Worm (Caenorhabditis elegans) whole organism, young adult: Measurements from ENCODE around the gene sra-28.

Experiments
- B0261.1 ChIP-seq: sonication (generic microtip); optimal IDR thresholded peaks from 2 replicates; lab custom pipeline; 2016; ENCODE audit warnings: mild to moderate bottlenecking, missing genetic modification characterization, moderate library complexity, missing compliant biosample characterization
- F22D6.2 ChIP-seq: sonication (generic microtip); optimal IDR thresholded peaks from 2 replicates; lab custom pipeline; 2016; ENCODE audit warnings: mild to moderate bottlenecking, missing genetic modification characterization, missing compliant biosample characterization
- F37B4.10 ChIP-seq: fragments of 200-800 bp; sonication (Bioruptor generic); IDR thresholded peaks from 2 replicates; pipeline ENCODE4 v1.3.6; 2022; ENCODE audit warnings: missing genetic modification characterization, missing compliant biosample characterization
- F55B11.4 ChIP-seq: sonication (generic microtip); optimal IDR thresholded peaks from 2 replicates; lab custom pipeline; 2016; ENCODE audit warnings: missing compliant biosample characterization, missing genetic modification characterization, borderline replicate concordance; ENCODE audit not compliant: insufficient read depth
- K11D2.4 ChIP-seq: fragments of 200-800 bp; sonication (Bioruptor generic); IDR thresholded peaks from 2 replicates; pipeline ENCODE4 v1.3.6; 2022; ENCODE audit warnings: missing genetic modification reagents, missing genetic modification characterization, missing compliant biosample characterization
- K12H6.12 ChIP-seq: fragments of 200-800 bp; sonication (Bioruptor generic); optimal IDR thresholded peaks from 2 replicates; lab custom pipeline; 2018; ENCODE audit warnings: mild to moderate bottlenecking, missing genetic modification characterization, missing compliant biosample characterization
- T07F8.4 ChIP-seq: sonication (generic microtip); optimal IDR thresholded peaks from 2 replicates; lab custom pipeline; 2016; ENCODE audit warnings: mild to moderate bottlenecking, missing genetic modification characterization, moderate library complexity, missing compliant biosample characterization
- Y53F4B.3 ChIP-seq: fragments of 200-800 bp; sonication (Bioruptor generic); IDR thresholded peaks from 2 replicates; pipeline ENCODE4 v1.3.6; 2022; ENCODE audit warnings: missing genetic modification reagents, missing genetic modification characterization, missing compliant biosample characterization
- Y67H2A.10 ChIP-seq: fragments of 200-800 bp; sonication (Bioruptor generic); conservative IDR thresholded peaks from 2 replicates; pipeline ENCODE4 v1.3.6; 2022; ENCODE audit warnings: missing genetic modification reagents, missing genetic modification characterization, missing compliant biosample characterization
- Y79H2A.3 ChIP-seq: fragments of 200-800 bp; sonication (Bioruptor generic); conservative IDR thresholded peaks from 2 replicates; pipeline ENCODE4 v1.3.6; 2022; ENCODE audit warnings: missing genetic modification reagents, missing genetic modification characterization, missing compliant biosample characterization
- Y95B8A.8 ChIP-seq: fragments of 200-800 bp; sonication (Bioruptor generic); IDR thresholded peaks from 2 replicates; pipeline ENCODE4 v1.3.6; 2022; ENCODE audit warnings: missing genetic modification reagents, missing genetic modification characterization, missing compliant biosample characterization
- ZK185.1 ChIP-seq: sonication (generic microtip); optimal IDR thresholded peaks from 2 replicates; lab custom pipeline; 2016; ENCODE audit warnings: mild to moderate bottlenecking, missing genetic modification characterization, missing compliant biosample characterization; ENCODE audit not compliant: poor library complexity, severe bottlenecking
- ama-1 ChIP-seq, 3 experiments: fragments of 150-350 bp in 1 of 3; sonication (generic microtip) in 2 of 3; optimal IDR thresholded peaks; 2 replicates each; lab custom pipeline; 2014 to 2018; ENCODE audit warnings: missing biosample characterization in 2 of 3, missing genetic modification characterization in 2 of 3, missing genetic modification reagents in 2 of 3
- aptf-2 ChIP-seq: fragments of 200-800 bp; sonication (Bioruptor generic); conservative IDR thresholded peaks from 2 replicates; pipeline ENCODE4 v1.3.6; 2022; ENCODE audit warnings: missing genetic modification reagents, missing genetic modification characterization, missing compliant biosample characterization
- aptf-3 ChIP-seq: fragments of 200-800 bp; sonication (Bioruptor generic); IDR thresholded peaks from 2 replicates; pipeline ENCODE4 v1.3.6; 2022; ENCODE audit warnings: missing genetic modification characterization, missing compliant biosample characterization
- attf-5 ChIP-seq: fragments of 200-800 bp; sonication (Bioruptor generic); optimal IDR thresholded peaks from 2 replicates; lab custom pipeline; 2018; ENCODE audit warnings: mild to moderate bottlenecking, missing genetic modification characterization, missing compliant biosample characterization
- ceh-27 ChIP-seq: fragments of 200-800 bp; sonication (Bioruptor generic); optimal IDR thresholded peaks from 2 replicates; lab custom pipeline; 2018; ENCODE audit warnings: mild to moderate bottlenecking, missing genetic modification characterization, moderate library complexity, missing compliant biosample characterization
- ceh-58 ChIP-seq: fragments of 200-800 bp; sonication (Bioruptor generic); IDR thresholded peaks from 2 replicates; pipeline ENCODE4 v1.3.6; 2022; ENCODE audit warnings: missing genetic modification characterization, missing compliant biosample characterization
- ceh-91 ChIP-seq: fragments of 200-800 bp; sonication (Bioruptor generic); IDR thresholded peaks from 2 replicates; pipeline ENCODE4 v1.3.6; 2022; ENCODE audit warnings: missing genetic modification reagents, missing genetic modification characterization, missing compliant biosample characterization
- dpl-1 ChIP-seq: fragments of 150-350 bp; optimal IDR thresholded peaks from 2 replicates; lab custom pipeline; 2014; ENCODE audit warnings: missing biosample characterization, missing genetic modification reagents, missing genetic modification characterization
- egrh-3 ChIP-seq: fragments of 200-800 bp; sonication (Bioruptor generic); IDR thresholded peaks from 2 replicates; pipeline ENCODE4 v1.3.6; 2022; ENCODE audit warnings: missing genetic modification reagents, missing genetic modification characterization, missing compliant biosample characterization
- fkh-3 ChIP-seq: sonication (generic microtip); optimal IDR thresholded peaks from 2 replicates; lab custom pipeline; 2016; ENCODE audit warnings: mild to moderate bottlenecking, missing genetic modification characterization, missing compliant biosample characterization
- gei-17 ChIP-seq: fragments of 200-800 bp; sonication (Bioruptor generic); optimal IDR thresholded peaks from 2 replicates; lab custom pipeline; 2018; ENCODE audit warnings: mild to moderate bottlenecking, missing genetic modification characterization, missing compliant biosample characterization
- hrde-1 ChIP-seq: sonication (generic microtip); optimal IDR thresholded peaks from 2 replicates; lab custom pipeline; 2016; ENCODE audit warnings: missing genetic modification characterization, mild to moderate bottlenecking, missing compliant biosample characterization, moderate library complexity, missing genotype, missing genetic modification reagents, borderline replicate concordance
- hsf-1 ChIP-seq: fragments of 200-800 bp; sonication (Bioruptor generic); IDR thresholded peaks from 2 replicates; pipeline ENCODE4 v1.3.6; 2022; ENCODE audit warnings: missing genetic modification reagents, missing genetic modification characterization, missing compliant biosample characterization
- lin-35 ChIP-seq, 3 experiments: fragments of 150-350 bp in 2 of 3; sonication (generic microtip) in 1 of 3; optimal IDR thresholded peaks; 2 replicates each; lab custom pipeline; 2014 to 2018; ENCODE audit warnings: missing biosample characterization in 3 of 3, missing genetic modification characterization in 3 of 3, missing genetic modification reagents in 3 of 3
- lin-54 ChIP-seq: fragments of 200-800 bp; sonication (Bioruptor generic); optimal IDR thresholded peaks from 2 replicates; lab custom pipeline; 2018; ENCODE audit warnings: mild to moderate bottlenecking, missing genetic modification characterization, missing compliant biosample characterization
- lsl-1 ChIP-seq: fragments of 200-800 bp; sonication (Bioruptor generic); optimal IDR thresholded peaks from 2 replicates; lab custom pipeline; 2018; ENCODE audit warnings: mild to moderate bottlenecking, missing genetic modification characterization, moderate library complexity, missing compliant biosample characterization
- lsy-27 ChIP-seq: sonication (generic microtip); optimal IDR thresholded peaks from 2 replicates; lab custom pipeline; 2017; ENCODE audit warnings: missing genetic modification characterization, mild to moderate bottlenecking, missing compliant biosample characterization, antibody characterized with exemption, missing genotype, borderline replicate concordance; ENCODE audit not compliant: insufficient read depth
- madf-8 ChIP-seq: fragments of 200-800 bp; sonication (Bioruptor generic); conservative IDR thresholded peaks from 2 replicates; pipeline ENCODE4 v1.3.6; 2022; ENCODE audit warnings: missing genetic modification reagents, missing genetic modification characterization, missing compliant biosample characterization
- nhr-120 ChIP-seq: fragments of 200-800 bp; sonication (Bioruptor generic); IDR thresholded peaks from 2 replicates; pipeline ENCODE4 v1.3.6; 2022; ENCODE audit warnings: missing genetic modification characterization, missing compliant biosample characterization
- nhr-179 ChIP-seq: sonication (generic microtip); optimal IDR thresholded peaks from 2 replicates; lab custom pipeline; 2016; ENCODE audit warnings: mild to moderate bottlenecking, missing genetic modification characterization, missing compliant biosample characterization
- nhr-80 ChIP-seq: sonication (generic microtip); optimal IDR thresholded peaks from 2 replicates; lab custom pipeline; 2016; ENCODE audit warnings: missing genetic modification characterization, missing compliant biosample characterization
- nhr-90 ChIP-seq: sonication (generic microtip); optimal IDR thresholded peaks from 2 replicates; lab custom pipeline; 2016; ENCODE audit warnings: missing genotype, mild to moderate bottlenecking, missing genetic modification characterization, missing compliant biosample characterization
- pha-4 ChIP-seq: fragments of 150-350 bp; sonication (generic microtip); optimal IDR thresholded peaks from 2 replicates; lab custom pipeline; 2014; ENCODE audit warnings: missing biosample characterization, missing genetic modification reagents, missing genetic modification characterization
- rcor-1 ChIP-seq: fragments of 200-800 bp; sonication (Bioruptor generic); IDR thresholded peaks from 2 replicates; pipeline ENCODE4 v1.3.6; 2022; ENCODE audit warnings: missing genetic modification reagents, missing genetic modification characterization, missing compliant biosample characterization
- repo-1 ChIP-seq: sonication (generic microtip); optimal IDR thresholded peaks from 2 replicates; lab custom pipeline; 2017; ENCODE audit warnings: mild to moderate bottlenecking, missing genetic modification characterization, missing compliant biosample characterization
- sdz-38 ChIP-seq: sonication (generic microtip); optimal IDR thresholded peaks from 2 replicates; lab custom pipeline; 2016; ENCODE audit warnings: missing genotype, missing genetic modification characterization, missing compliant biosample characterization
- sea-2 ChIP-seq: fragments of 200-800 bp; sonication (Bioruptor generic); IDR thresholded peaks from 2 replicates; pipeline ENCODE4 v1.3.6; 2022; ENCODE audit warnings: missing genetic modification characterization, missing compliant biosample characterization
- snpc-1.1 ChIP-seq: sonication (generic microtip); optimal IDR thresholded peaks from 2 replicates; lab custom pipeline; 2017; ENCODE audit warnings: missing genetic modification characterization, mild to moderate bottlenecking, missing compliant biosample characterization, antibody characterized with exemption, moderate library complexity, missing genotype, missing genetic modification reagents; ENCODE audit not compliant: insufficient read depth
- snpc-4 ChIP-seq, 5 experiments: fragments of 150-350 bp in 1 of 5; sonication (generic microtip) in 4 of 5; optimal IDR thresholded peaks; 2 replicates each; lab custom pipeline; 2014 to 2018; ENCODE audit warnings: missing genetic modification characterization in 5 of 5, missing biosample characterization in 3 of 5, antibody characterized with exemption in 2 of 5, mild to moderate bottlenecking in 2 of 5, missing compliant biosample characterization in 2 of 5, missing genotype in 2 of 5, moderate library complexity in 2 of 5, missing genetic modification reagents in 1 of 5
- somi-1 ChIP-seq: fragments of 200-800 bp; sonication (Bioruptor generic); optimal IDR thresholded peaks from 2 replicates; lab custom pipeline; 2018; ENCODE audit warnings: mild to moderate bottlenecking, missing genetic modification characterization, missing compliant biosample characterization
- tbp1 ChIP-seq: fragments of 200-800 bp; sonication (Bioruptor generic); optimal IDR thresholded peaks from 2 replicates; lab custom pipeline; 2018; ENCODE audit warnings: mild to moderate bottlenecking, missing genetic modification characterization, missing compliant biosample characterization
- tlf-1 ChIP-seq: fragments of 200-800 bp; sonication (Bioruptor generic); optimal IDR thresholded peaks from 2 replicates; lab custom pipeline; 2018; ENCODE audit warnings: mild to moderate bottlenecking, missing genetic modification characterization, missing compliant biosample characterization
- unc-62 ChIP-seq: fragments of 150-350 bp; optimal IDR thresholded peaks from 2 replicates; lab custom pipeline; 2014; ENCODE audit warnings: missing biosample characterization, missing genetic modification reagents, missing genetic modification characterization
- zfh-2 ChIP-seq: fragments of 200-800 bp; sonication (Bioruptor generic); conservative IDR thresholded peaks from 2 replicates; pipeline ENCODE4 v1.3.6; 2022; ENCODE audit warnings: missing genetic modification reagents, missing genetic modification characterization, missing compliant biosample characterization
- zim-3 ChIP-seq: sonication (generic microtip); optimal IDR thresholded peaks from 2 replicates; lab custom pipeline; 2017; ENCODE audit warnings: mild to moderate bottlenecking, missing genetic modification characterization, moderate library complexity, missing compliant biosample characterization
- ztf-28 ChIP-seq: fragments of 200-800 bp; sonication (Bioruptor generic); IDR thresholded peaks from 2 replicates; pipeline ENCODE4 v1.3.6; 2022; ENCODE audit warnings: missing genetic modification reagents, missing genetic modification characterization, missing compliant biosample characterization

The sra-28 gene

ce11 chrII:6565077-6565476 is 8.5 kb downstream of the sra-28 start, which contains the start of gene mpz-3 (continued):
- TF ChIP-seq sdz-38 (no peak), hsf-1 (GFP tag; lab: Robert Waterston, UW) (no peak), F55B11.4 (tag; lab: Kevin White, UChicago) (no peak), snpc-1.1 (no peak), K11D2.4 (GFP tag; lab: Robert Waterston, UW) (no peak), nhr-80 (tag; lab: Kevin White, UChicago) (peak; percentile 15), tbp1 (GFP tag; lab: Kevin White, UChicago) (peak; percentile 96), Y79H2A.3 (GFP tag; lab: Robert Waterston, UW) (peak; percentile 41; the same call in 1 of the 2 replicates), hrde-1 (tag; lab: Kevin White, UChicago) (no peak), repo-1 (tag; lab: Kevin White, UChicago) (no peak), K12H6.12 (tag; lab: Kevin White, UChicago) (no peak), lsl-1 (GFP tag; lab: Kevin White, UChicago) (no peak), rcor-1 (no peak; the same call in 1 of the 2 replicates), zfh-2 (GFP tag; lab: Robert Waterston, UW) (no peak), madf-8 (GFP tag; lab: Robert Waterston, UW) (peak; percentile 20; the same call in 1 of the 2 replicates), nhr-120 (no peak), aptf-2 (peak; percentile 58; the same call in 1 of the 2 replicates), ceh-27 (GFP tag; lab: Kevin White, UChicago) (no peak), F22D6.2 (tag; lab: Kevin White, UChicago) (no peak), lsy-27 (tag; lab: Kevin White, UChicago) (no peak), snpc-4 (GFP tag; optimal IDR thresholded peaks at IDR 0.05; lab: Kevin White, UChicago) (peak; percentile 27), snpc-4 (tag; optimal IDR thresholded peaks at IDR 0.05; lab: Kevin White, UChicago) (no peak), T07F8.4 (tag; lab: Kevin White, UChicago) (peak; percentile 10), tlf-1 (GFP tag; lab: Kevin White, UChicago) (no peak), Y53F4B.3 (no peak), nhr-179 (no peak), nhr-90 (tag; lab: Kevin White, UChicago) (peak; percentile 31), sea-2 (GFP tag; lab: Robert Waterston, UW) (no peak), ztf-28 (GFP tag; lab: Robert Waterston, UW) (no peak), attf-5 (peak; percentile 30), lin-35 (GFP tag; optimal IDR thresholded peaks at IDR 0.05; lab: Kevin White, UChicago) (no peak), B0261.1 (tag; lab: Kevin White, UChicago) (peak; percentile 84), ceh-58 (GFP tag; lab: Robert Waterston, UW) (no peak), unc-62 (GFP tag; lab: Kevin White, UChicago) (no peak), gei-17 (GFP tag; lab: Kevin White, UChicago) (no peak), lin-54 (no peak), fkh-3 (tag; lab: Kevin White, UChicago) (no peak), Y67H2A.10 (no peak), dpl-1 (GFP tag; lab: Kevin White, UChicago) (no peak), pha-4 (no peak), Y95B8A.8 (GFP tag; lab: Robert Waterston, UW) (no peak), ama-1 (optimal IDR thresholded peaks at IDR 0.05; lab: Kevin White, UChicago) (no peak), ama-1 (GFP tag; optimal IDR thresholded peaks at IDR 0.05; lab: Kevin White, UChicago) (peak in 1 of 2 experiments; percentile 8), aptf-3 (GFP tag; lab: Robert Waterston, UW) (no peak), F37B4.10 (GFP tag; lab: Robert Waterston, UW) (no peak), zim-3 (tag; lab: Kevin White, UChicago) (no peak), somi-1 (no peak), egrh-3 (GFP tag; lab: Robert Waterston, UW) (no peak), ceh-91 (peak; percentile 21; the same call in 1 of the 2 replicates), ZK185.1 (tag; lab: Kevin White, UChicago) (peak; percentile 17)
